Worm (Caenorhabditis elegans) whole organism, L4/young adult: ENCODE results near the gene smap-1.

Source experiments
- W03F9.2 ChIP-seq: fragments of 150-350 bp; optimal IDR thresholded peaks from 2 replicates; lab custom pipeline; 2014; ENCODE audit warnings: missing biosample characterization, missing genetic modification characterization
- dao-5 ChIP-seq: sonication (generic microtip); optimal IDR thresholded peaks from 2 replicates; lab custom pipeline; 2016; ENCODE audit warnings: missing genotype, missing genetic modification characterization, moderate library complexity, missing compliant biosample characterization
- him-1 ChIP-seq: sonication (generic microtip); optimal IDR thresholded peaks from 2 replicates; lab custom pipeline; 2016; ENCODE audit warnings: missing genotype, missing genetic modification reagents, missing genetic modification characterization, missing compliant biosample characterization

ce11 chrIII:10691019-10691418, 48.6 kb downstream of the smap-1 start, which contains the start of gene Y39A1A.17:
- no peak for TF ChIP-seq him-1 (tag; lab: Kevin White, UChicago)
- TF ChIP-seq W03F9.2 (tag; lab: Kevin White, UChicago) = no peak
- no peak for TF ChIP-seq dao-5 (tag; lab: Kevin White, UChicago)
